Fruit fly (Drosophila melanogaster) whole organism, embryonic: Measurements from ENCODE around the gene ath.

Source experiments
- ATbp ChIP-seq: fragments of 200-800 bp; sonication (Bioruptor generic); optimal IDR thresholded peaks from 2 replicates; lab custom pipeline; 2017; ENCODE audit warnings: missing biosample characterization, mild to moderate bottlenecking, missing genetic modification characterization, missing genetic modification reagents
- Antp ChIP-seq: fragments of 200-800 bp; sonication (Bioruptor generic); optimal IDR thresholded peaks from 3 replicates; lab custom pipeline; 2016; ENCODE audit warnings: missing biosample characterization, missing genetic modification characterization
- CG10654 ChIP-seq: fragments of 200-800 bp; sonication (Bioruptor generic); optimal IDR thresholded peaks from 2 replicates; lab custom pipeline; 2016; ENCODE audit warnings: missing biosample characterization, missing genetic modification characterization
- CG10979 ChIP-seq: fragments of 200-800 bp; sonication (Bioruptor generic); optimal IDR thresholded peaks from 2 replicates; lab custom pipeline; 2018; ENCODE audit warnings: missing biosample characterization, mild to moderate bottlenecking, missing genetic modification characterization, moderate library complexity
- CG11504 ChIP-seq: fragments of 200-800 bp; sonication (Bioruptor generic); optimal IDR thresholded peaks from 3 replicates; lab custom pipeline; 2019; ENCODE audit warnings: missing biosample characterization, mild to moderate bottlenecking, missing genetic modification characterization, moderate library complexity
- CG11696 ChIP-seq: fragments of 200-800 bp; sonication (Bioruptor generic); IDR thresholded peaks from 2 replicates; pipeline ENCODE4 v1.3.6; 2022; ENCODE audit warnings: missing biosample characterization, missing genetic modification characterization
- CG12236 ChIP-seq: fragments of 200-800 bp; sonication (Bioruptor generic); optimal IDR thresholded peaks from 2 replicates; lab custom pipeline; 2016; ENCODE audit warnings: missing biosample characterization, missing genetic modification characterization
- CG12942 ChIP-seq: fragments of 200-800 bp; sonication (Bioruptor generic); optimal IDR thresholded peaks from 3 replicates; lab custom pipeline; 2016; ENCODE audit warnings: missing biosample characterization, missing genetic modification characterization
- CG17385 ChIP-seq: fragments of 200-800 bp; sonication (Bioruptor generic); optimal IDR thresholded peaks from 3 replicates; lab custom pipeline; 2018; ENCODE audit warnings: missing biosample characterization, mild to moderate bottlenecking, missing genetic modification characterization
- CG17568 ChIP-seq: fragments of 200-800 bp; sonication (Bioruptor generic); optimal IDR thresholded peaks from 2 replicates; lab custom pipeline; 2018; ENCODE audit warnings: missing biosample characterization, mild to moderate bottlenecking, missing genetic modification characterization, moderate library complexity
- CG18599 ChIP-seq: fragments of 200-800 bp; sonication (Bioruptor generic); optimal IDR thresholded peaks from 3 replicates; lab custom pipeline; 2017; ENCODE audit warnings: missing biosample characterization, missing genetic modification characterization, mild to moderate bottlenecking, moderate library complexity, missing genetic modification reagents
- CG2116 ChIP-seq: fragments of 200-800 bp; sonication (Bioruptor generic); optimal IDR thresholded peaks from 3 replicates; lab custom pipeline; 2018; ENCODE audit warnings: missing biosample characterization, mild to moderate bottlenecking, missing genetic modification characterization
- CG2120 ChIP-seq: fragments of 200-800 bp; sonication (Bioruptor generic); optimal IDR thresholded peaks from 3 replicates; lab custom pipeline; 2016; ENCODE audit warnings: missing biosample characterization, missing genetic modification characterization
- CG31441 ChIP-seq: fragments of 200-800 bp; sonication (Bioruptor generic); IDR thresholded peaks from 2 replicates; pipeline ENCODE4 v1.3.6; 2022; ENCODE audit warnings: missing biosample characterization, missing genetic modification characterization
- CG33557 ChIP-seq: fragments of 200-800 bp; sonication (Bioruptor generic); optimal IDR thresholded peaks from 2 replicates; lab custom pipeline; 2019; ENCODE audit warnings: missing biosample characterization, mild to moderate bottlenecking, missing genetic modification characterization, moderate library complexity
- CG34422 ChIP-seq: fragments of 200-800 bp; sonication (Bioruptor generic); IDR thresholded peaks from 3 replicates; pipeline ENCODE4 v1.3.6; 2022; ENCODE audit warnings: missing biosample characterization, missing genetic modification characterization
- CG4730 ChIP-seq: fragments of 200-800 bp; sonication (Bioruptor generic); IDR thresholded peaks from 2 replicates; pipeline ENCODE4 v1.3.6; 2022; ENCODE audit warnings: missing biosample characterization, missing genetic modification characterization
- CG6765 ChIP-seq: fragments of 200-800 bp; sonication (Bioruptor generic); optimal IDR thresholded peaks from 3 replicates; lab custom pipeline; 2017; ENCODE audit warnings: missing biosample characterization, mild to moderate bottlenecking, missing genetic modification characterization
- CG8089 ChIP-seq: fragments of 200-800 bp; sonication (Bioruptor generic); optimal IDR thresholded peaks from 3 replicates; lab custom pipeline; 2016; ENCODE audit warnings: missing biosample characterization, missing genetic modification characterization
- CG8924 ChIP-seq: fragments of 200-800 bp; optimal IDR thresholded peaks from 3 replicates; lab custom pipeline; 2019; ENCODE audit warnings: missing biosample characterization, mild to moderate bottlenecking, missing genetic modification characterization, moderate library complexity
- CG9437 ChIP-seq: fragments of 200-800 bp; sonication (Bioruptor generic); optimal IDR thresholded peaks from 2 replicates; lab custom pipeline; 2018; ENCODE audit warnings: missing biosample characterization, mild to moderate bottlenecking, missing genetic modification characterization
- CTCF ChIP-seq: fragments of 200-800 bp; sonication (Bioruptor generic); optimal IDR thresholded peaks from 2 replicates; lab custom pipeline; 2017; ENCODE audit warnings: missing biosample characterization, mild to moderate bottlenecking, missing genetic modification characterization, moderate library complexity
- Ets65A ChIP-seq: fragments of 200-800 bp; sonication (Bioruptor generic); peaks from one replicate; lab custom pipeline; 2016; ENCODE audit warnings: missing biosample characterization, missing genetic modification characterization
- Ets97D ChIP-seq: fragments of 200-800 bp; sonication (Bioruptor generic); optimal IDR thresholded peaks from 3 replicates; lab custom pipeline; 2016; ENCODE audit warnings: missing biosample characterization, missing genetic modification characterization
- Fer1 ChIP-seq: fragments of 200-800 bp; sonication (Bioruptor generic); optimal IDR thresholded peaks from 2 replicates; lab custom pipeline; 2017; ENCODE audit warnings: missing biosample characterization, mild to moderate bottlenecking, missing genetic modification characterization
- Hey ChIP-seq: fragments of 200-800 bp; sonication (Bioruptor generic); optimal IDR thresholded peaks from 3 replicates; lab custom pipeline; 2018; ENCODE audit warnings: missing biosample characterization, mild to moderate bottlenecking, missing genetic modification characterization
- Hsf ChIP-seq: fragments of 200-800 bp; sonication (Bioruptor generic); optimal IDR thresholded peaks from 3 replicates; lab custom pipeline; 2016; ENCODE audit warnings: missing biosample characterization, missing genetic modification characterization
- Mrtf ChIP-seq: fragments of 200-800 bp; sonication (Bioruptor generic); IDR thresholded peaks from 3 replicates; pipeline ENCODE4 v1.3.6; 2022; ENCODE audit warnings: missing biosample characterization, missing genetic modification characterization
- Nf-YC ChIP-seq: fragments of 200-800 bp; optimal IDR thresholded peaks from 3 replicates; lab custom pipeline; 2019; ENCODE audit warnings: missing biosample characterization, mild to moderate bottlenecking, missing genetic modification characterization, moderate library complexity
- Poxn ChIP-seq: fragments of 200-800 bp; sonication (Bioruptor generic); IDR thresholded peaks from 2 replicates; pipeline ENCODE4 v1.3.6; 2022; ENCODE audit warnings: missing biosample characterization, missing genetic modification characterization
- Ravus ChIP-seq: fragments of 200-800 bp; sonication (Bioruptor generic); IDR thresholded peaks from 2 replicates; pipeline ENCODE4 v1.3.6; 2022; ENCODE audit warnings: missing biosample characterization, missing genetic modification characterization
- Taf1 ChIP-seq: fragments of 200-800 bp; sonication (Bioruptor generic); IDR thresholded peaks from 2 replicates; pipeline ENCODE4 v1.3.6; 2022; ENCODE audit warnings: missing biosample characterization, missing genetic modification characterization
- abd-A ChIP-seq: fragments of 200-800 bp; sonication (Bioruptor generic); optimal IDR thresholded peaks from 3 replicates; lab custom pipeline; 2019; ENCODE audit warnings: missing biosample characterization, mild to moderate bottlenecking, missing genetic modification characterization, moderate library complexity
- ato ChIP-seq: fragments of 200-800 bp; sonication (Bioruptor generic); IDR thresholded peaks from 2 replicates; pipeline ENCODE4 v1.3.6; 2022; ENCODE audit warnings: missing biosample characterization, missing genetic modification characterization; ENCODE audit not compliant: partially characterized antibody
- bcd ChIP-seq: fragments of 200-800 bp; sonication (Bioruptor generic); optimal IDR thresholded peaks from 2 replicates; lab custom pipeline; 2017; ENCODE audit warnings: missing biosample characterization, mild to moderate bottlenecking, missing genetic modification characterization
- cato ChIP-seq: fragments of 200-800 bp; sonication (Bioruptor generic); optimal IDR thresholded peaks from 2 replicates; lab custom pipeline; 2016; ENCODE audit warnings: missing biosample characterization, missing genetic modification characterization, borderline replicate concordance
- corto ChIP-seq: fragments of 200-800 bp; sonication (Bioruptor generic); optimal IDR thresholded peaks from 2 replicates; lab custom pipeline; 2016; ENCODE audit warnings: missing biosample characterization, mild to moderate bottlenecking, missing genetic modification characterization, moderate library complexity
- da ChIP-seq: fragments of 200-800 bp; sonication (Bioruptor generic); optimal IDR thresholded peaks from 2 replicates; lab custom pipeline; 2016; ENCODE audit warnings: missing biosample characterization, missing genetic modification characterization
- dati ChIP-seq: fragments of 200-800 bp; sonication (Bioruptor generic); IDR thresholded peaks from 2 replicates; pipeline ENCODE4 v1.3.6; 2022; ENCODE audit warnings: missing biosample characterization, missing genetic modification characterization
- disco-r ChIP-seq: fragments of 200-800 bp; sonication (Bioruptor generic); optimal IDR thresholded peaks from 2 replicates; lab custom pipeline; 2016; ENCODE audit warnings: missing biosample characterization, missing genetic modification characterization
- ems ChIP-seq: fragments of 200-800 bp; sonication (Bioruptor generic); optimal IDR thresholded peaks from 3 replicates; lab custom pipeline; 2016; ENCODE audit warnings: missing biosample characterization, missing genetic modification characterization
- eyg ChIP-seq: fragments of 200-800 bp; sonication (Bioruptor generic); optimal IDR thresholded peaks from 3 replicates; lab custom pipeline; 2016; ENCODE audit warnings: missing biosample characterization, missing genetic modification characterization
- fd102C ChIP-seq: fragments of 200-800 bp; sonication (Bioruptor generic); optimal IDR thresholded peaks from 2 replicates; lab custom pipeline; 2018; ENCODE audit warnings: missing biosample characterization, mild to moderate bottlenecking, missing genetic modification characterization, moderate library complexity
- fru ChIP-seq: fragments of >200 bp; optimal IDR thresholded peaks from 2 replicates; lab custom pipeline; 2017
- gsb ChIP-seq: fragments of 200-800 bp; sonication (Bioruptor generic); IDR thresholded peaks from 2 replicates; pipeline ENCODE4 v1.3.6; 2022; ENCODE audit warnings: missing biosample characterization, missing genetic modification characterization
- hb ChIP-seq: fragments of 200-800 bp; sonication (Bioruptor generic); IDR thresholded peaks from 3 replicates; pipeline ENCODE4 v1.3.6; 2022; ENCODE audit warnings: missing biosample characterization, missing genetic modification characterization; ENCODE audit not compliant: partially characterized antibody
- jumu ChIP-seq: fragments of 200-800 bp; sonication (Bioruptor generic); optimal IDR thresholded peaks from 3 replicates; lab custom pipeline; 2016; ENCODE audit warnings: missing biosample characterization, missing genetic modification characterization
- nmo ChIP-seq: fragments of 200-800 bp; sonication (Bioruptor generic); optimal IDR thresholded peaks from 2 replicates; lab custom pipeline; 2018; ENCODE audit warnings: missing biosample characterization, mild to moderate bottlenecking, missing genetic modification characterization, moderate library complexity
- org-1 ChIP-seq: fragments of 200-800 bp; sonication (Bioruptor generic); optimal IDR thresholded peaks from 2 replicates; lab custom pipeline; 2017; ENCODE audit warnings: missing biosample characterization, missing genetic modification characterization
- p53 ChIP-seq: fragments of 200-800 bp; sonication (Bioruptor generic); optimal IDR thresholded peaks from 2 replicates; lab custom pipeline; 2016; ENCODE audit warnings: missing biosample characterization, missing genetic modification characterization
- slou ChIP-seq: fragments of 200-800 bp; sonication (Bioruptor generic); optimal IDR thresholded peaks from 3 replicates; lab custom pipeline; 2016; ENCODE audit warnings: missing biosample characterization, missing genetic modification characterization
- usp ChIP-seq: fragments of >200 bp; optimal IDR thresholded peaks from 2 replicates; lab custom pipeline; 2017; ENCODE audit warnings: missing biosample characterization, missing genetic modification characterization
- wdn ChIP-seq: fragments of 200-800 bp; sonication (Bioruptor generic); IDR thresholded peaks from 2 replicates; pipeline ENCODE4 v1.3.6; 2022; ENCODE audit warnings: missing biosample characterization, missing genetic modification characterization

ath gene

dm6 chr2L:10200847-10201246 lies 10.1 kb upstream of the ath start, which contains the start of the genes Ripalpha and RpL7 (continued):
- TF ChIP-seq CG4730 (GFP tag; lab: Robert Waterston, UW) (peak; percentile 88), CG31441 (GFP tag; lab: Robert Waterston, UW) (peak; percentile 96), Antp (GFP tag; lab: Kevin White, UChicago) (peak; percentile 92), CTCF (GFP tag; lab: Kevin White, UChicago) (peak; percentile 77), p53 (peak; percentile 98), fd102C (peak; percentile 97), ems (GFP tag; lab: Kevin White, UChicago) (peak; percentile 95), cato (GFP tag; lab: Kevin White, UChicago) (peak; percentile 95), Hsf (peak; percentile 98), CG9437 (peak; percentile 88), Hey (tag; lab: Kevin White, UChicago) (peak; percentile 98), CG2116 (GFP tag; lab: Kevin White, UChicago) (peak; percentile 100), da (GFP tag; lab: Kevin White, UChicago) (peak; percentile 98), CG2120 (GFP tag; lab: Kevin White, UChicago) (peak; percentile 96), Ets97D (GFP tag; lab: Kevin White, UChicago) (peak; percentile 100), CG18599 (GFP tag; lab: Kevin White, UChicago) (peak; percentile 98), CG17385 (GFP tag; lab: Kevin White, UChicago) (peak; percentile 95), CG11696 (peak; percentile 83), Fer1 (GFP tag; lab: Kevin White, UChicago) (peak; percentile 99), CG12942 (GFP tag; lab: Kevin White, UChicago) (peak; percentile 97), corto (GFP tag; lab: Kevin White, UChicago) (peak; percentile 85), CG17568 (GFP tag; lab: Kevin White, UChicago) (peak; percentile 95), Ravus (peak; percentile 82), slou (GFP tag; lab: Kevin White, UChicago) (peak; percentile 96), dati (GFP tag; lab: Robert Waterston, UW) (peak; percentile 96), disco-r (GFP tag; lab: Kevin White, UChicago) (peak; percentile 98), CG12236 (peak; percentile 98), CG6765 (GFP tag; lab: Kevin White, UChicago) (peak; percentile 100), CG11504 (no peak), jumu (GFP tag; lab: Kevin White, UChicago) (peak; percentile 95), fru (no peak), CG10979 (tag; lab: Kevin White, UChicago) (peak; percentile 86), Mrtf (GFP tag; lab: Robert Waterston, UW) (peak; percentile 92), org-1 (GFP tag; lab: Kevin White, UChicago) (peak; percentile 97), CG10654 (peak; percentile 97), hb (GFP tag; lab: Robert Waterston, UW) (peak; percentile 70), gsb (GFP tag; lab: Robert Waterston, UW) (peak; percentile 88), CG8924 (peak; percentile 89), CG33557 (peak; percentile 94), Nf-YC (tag; lab: Kevin White, UChicago) (peak; percentile 81), nmo (GFP tag; lab: Kevin White, UChicago) (peak; percentile 95), eyg (GFP tag; lab: Kevin White, UChicago) (peak; percentile 97), abd-A (no peak), Taf1 (peak; percentile 80; the same call in 1 of the 2 replicates), wdn (GFP tag; lab: Robert Waterston, UW) (peak; percentile 97), Poxn (GFP tag; lab: Robert Waterston, UW) (peak; percentile 90), CG34422 (GFP tag; lab: Robert Waterston, UW) (peak; percentile 98), ato (GFP tag; lab: Robert Waterston, UW) (peak; percentile 90), usp (no peak), CG8089 (GFP tag; lab: Kevin White, UChicago) (peak; percentile 98), ATbp (peak; percentile 98), Ets65A (GFP tag; lab: Kevin White, UChicago) (peak; percentile 100), bcd (GFP tag; lab: Kevin White, UChicago) (peak; percentile 100)
